Fruit fly (Drosophila melanogaster) whole organism, adult: Measurements from ENCODE around the gene CG9135.

ENCODE experiments used
- CG12768 ChIP-seq: fragments of 200-800 bp; sonication (Bioruptor generic); optimal IDR thresholded peaks from 2 replicates; lab custom pipeline; 2017; ENCODE audit warnings: missing biosample characterization, missing genetic modification characterization, mild to moderate bottlenecking, moderate library complexity, missing genetic modification reagents
- CG14711 ChIP-seq: fragments of 200-800 bp; sonication (Bioruptor generic); optimal IDR thresholded peaks from 2 replicates; lab custom pipeline; 2018; ENCODE audit warnings: missing biosample characterization, mild to moderate bottlenecking, missing genetic modification characterization, moderate library complexity
- CG1620 ChIP-seq: fragments of 200-800 bp; sonication (Bioruptor generic); optimal IDR thresholded peaks from 2 replicates; lab custom pipeline; 2016; ENCODE audit warnings: missing biosample characterization, missing genetic modification characterization
- CG33017 ChIP-seq: fragments of 200-800 bp; sonication (Bioruptor generic); optimal IDR thresholded peaks from 2 replicates; lab custom pipeline; 2018; ENCODE audit warnings: missing biosample characterization, mild to moderate bottlenecking, missing genetic modification characterization, moderate library complexity
- Hr96 ChIP-seq: fragments of 200-800 bp; sonication (Bioruptor generic); optimal IDR thresholded peaks from 2 replicates; lab custom pipeline; 2016; ENCODE audit warnings: missing biosample characterization, missing genetic modification characterization
- kay ChIP-seq: fragments of 200-800 bp; sonication (Bioruptor generic); peaks from one replicate; lab custom pipeline; 2016; ENCODE audit warnings: missing biosample characterization, missing genetic modification characterization, borderline replicate concordance

- TF ChIP-seq kay (GFP tag; lab: Kevin White, UChicago) (no peak), CG12768 (GFP tag; lab: Kevin White, UChicago) (no peak), CG1620 (no peak), CG14711 (tag; lab: Kevin White, UChicago) (no peak), Hr96 (GFP tag; lab: Kevin White, UChicago) (no peak), CG33017 (tag; lab: Kevin White, UChicago) (no peak)
These were observed 16.3 kb upstream of the CG9135 start, which contains the start of gene CG9109 for dm6 chr2L:6034344-6034743.
